Fruit fly (Drosophila melanogaster) whole organism, embryonic: ENCODE measurements around the gene CG13928.

ENCODE experiments used
- Bdp1 ChIP-seq: fragments of 200-800 bp; sonication (Bioruptor generic); optimal IDR thresholded peaks from 3 replicates; lab custom pipeline; 2016; ENCODE audit warnings: missing biosample characterization, missing genetic modification characterization
- CG1024 ChIP-seq: fragments of 200-800 bp; sonication (Bioruptor generic); IDR thresholded peaks from 2 replicates; pipeline ENCODE4 v1.3.6; 2022; ENCODE audit warnings: missing biosample characterization, missing genetic modification characterization
- CG10462 ChIP-seq: fragments of 200-800 bp; sonication (Bioruptor generic); optimal IDR thresholded peaks from 2 replicates; lab custom pipeline; 2016; ENCODE audit warnings: missing biosample characterization, missing genetic modification characterization
- CG10565 ChIP-seq: fragments of 200-800 bp; sonication (Bioruptor generic); optimal IDR thresholded peaks from 3 replicates; lab custom pipeline; 2016; ENCODE audit warnings: missing biosample characterization, mild to moderate bottlenecking, missing genetic modification characterization
- CG10979 ChIP-seq: fragments of 200-800 bp; sonication (Bioruptor generic); optimal IDR thresholded peaks from 2 replicates; lab custom pipeline; 2018; ENCODE audit warnings: missing biosample characterization, mild to moderate bottlenecking, missing genetic modification characterization, moderate library complexity
- CG11504 ChIP-seq: fragments of 200-800 bp; sonication (Bioruptor generic); optimal IDR thresholded peaks from 3 replicates; lab custom pipeline; 2019; ENCODE audit warnings: missing biosample characterization, mild to moderate bottlenecking, missing genetic modification characterization, moderate library complexity
- CG13894 ChIP-seq: fragments of 200-800 bp; sonication (Bioruptor generic); optimal IDR thresholded peaks from 3 replicates; lab custom pipeline; 2018; ENCODE audit warnings: missing biosample characterization, mild to moderate bottlenecking, missing genetic modification characterization, moderate library complexity
- CG14441 ChIP-seq: fragments of 200-800 bp; sonication (Bioruptor generic); IDR thresholded peaks from 2 replicates; pipeline ENCODE4 v1.3.6; 2022; ENCODE audit warnings: missing biosample characterization, missing genetic modification characterization
- CG14710 ChIP-seq: fragments of 200-800 bp; sonication (Bioruptor generic); optimal IDR thresholded peaks from 3 replicates; lab custom pipeline; 2019; ENCODE audit warnings: missing biosample characterization, mild to moderate bottlenecking, missing genetic modification characterization, moderate library complexity
- CG15479 ChIP-seq: fragments of 200-800 bp; sonication (Bioruptor generic); optimal IDR thresholded peaks from 3 replicates; lab custom pipeline; 2019; ENCODE audit warnings: missing biosample characterization, mild to moderate bottlenecking, missing genetic modification characterization, moderate library complexity
- CG16779 ChIP-seq: fragments of 200-800 bp; sonication (Bioruptor generic); IDR thresholded peaks from 2 replicates; pipeline ENCODE4 v1.3.6; 2022; ENCODE audit warnings: missing biosample characterization, missing genetic modification characterization
- CG17328 ChIP-seq: fragments of 200-800 bp; sonication (Bioruptor generic); IDR thresholded peaks from 2 replicates; pipeline ENCODE4 v1.3.6; 2022; ENCODE audit warnings: missing biosample characterization, missing genetic modification characterization
- CG18764 ChIP-seq: fragments of 200-800 bp; sonication (Bioruptor generic); optimal IDR thresholded peaks from 3 replicates; lab custom pipeline; 2016; ENCODE audit warnings: missing biosample characterization, missing genetic modification characterization
- CG2678 ChIP-seq: fragments of 200-800 bp; sonication (Bioruptor generic); optimal IDR thresholded peaks from 3 replicates; lab custom pipeline; 2019; ENCODE audit warnings: missing biosample characterization, mild to moderate bottlenecking, missing genetic modification characterization, moderate library complexity
- CG2712 ChIP-seq: fragments of 200-800 bp; optimal IDR thresholded peaks from 3 replicates; lab custom pipeline; 2019; ENCODE audit warnings: missing biosample characterization, mild to moderate bottlenecking, missing genetic modification characterization, moderate library complexity
- CG31388 ChIP-seq: fragments of 200-800 bp; sonication (Bioruptor generic); optimal IDR thresholded peaks from 2 replicates; lab custom pipeline; 2016; ENCODE audit warnings: missing biosample characterization, missing genetic modification characterization
- CG32767 ChIP-seq: fragments of 200-800 bp; sonication (Bioruptor generic); IDR thresholded peaks from 2 replicates; pipeline ENCODE4 v1.3.6; 2022; ENCODE audit warnings: missing biosample characterization, missing genetic modification characterization
- CG3281 ChIP-seq: fragments of 200-800 bp; sonication (Bioruptor generic); optimal IDR thresholded peaks from 3 replicates; lab custom pipeline; 2017; ENCODE audit warnings: missing biosample characterization, mild to moderate bottlenecking, missing genetic modification characterization
- CG34224 ChIP-seq: fragments of 200-800 bp; sonication (Bioruptor generic); IDR thresholded peaks from 3 replicates; pipeline ENCODE4 v1.3.6; 2022; ENCODE audit warnings: missing biosample characterization, missing genetic modification characterization; ENCODE audit not compliant: partially characterized antibody
- CG4404 ChIP-seq: fragments of 200-800 bp; sonication (Bioruptor generic); IDR thresholded peaks from 2 replicates; pipeline ENCODE4 v1.3.6; 2022; ENCODE audit warnings: missing biosample characterization, missing genetic modification characterization
- CG4820 ChIP-seq: fragments of 200-800 bp; sonication (Bioruptor generic); optimal IDR thresholded peaks from 3 replicates; lab custom pipeline; 2016; ENCODE audit warnings: missing biosample characterization, missing genetic modification characterization
- CG6791 ChIP-seq: fragments of 200-800 bp; sonication (Bioruptor generic); IDR thresholded peaks from 3 replicates; pipeline ENCODE4 v1.3.6; 2022; ENCODE audit warnings: missing biosample characterization, missing genetic modification characterization; ENCODE audit not compliant: partially characterized antibody
- CG8359 ChIP-seq: fragments of 200-800 bp; sonication (Bioruptor generic); optimal IDR thresholded peaks from 2 replicates; lab custom pipeline; 2017; ENCODE audit warnings: missing biosample characterization, mild to moderate bottlenecking, missing genetic modification characterization, borderline replicate concordance
- CG9215 ChIP-seq: fragments of 200-800 bp; sonication (Bioruptor generic); IDR thresholded peaks from 2 replicates; pipeline ENCODE4 v1.3.6; 2022; ENCODE audit warnings: missing biosample characterization, missing genetic modification characterization
- CG9817 ChIP-seq: fragments of 200-800 bp; sonication (Bioruptor generic); optimal IDR thresholded peaks from 2 replicates; lab custom pipeline; 2018; ENCODE audit warnings: missing biosample characterization, mild to moderate bottlenecking, missing genetic modification characterization, moderate library complexity
- CTCF ChIP-seq: fragments of 200-800 bp; sonication (Bioruptor generic); optimal IDR thresholded peaks from 2 replicates; lab custom pipeline; 2017; ENCODE audit warnings: missing biosample characterization, mild to moderate bottlenecking, missing genetic modification characterization, moderate library complexity
- Dbx ChIP-seq: fragments of 200-800 bp; sonication (Bioruptor generic); IDR thresholded peaks from 3 replicates; pipeline ENCODE4 v1.3.6; 2022; ENCODE audit warnings: missing biosample characterization, missing genetic modification characterization
- Dfd ChIP-seq, 2 experiments: fragments of >200 bp; optimal IDR thresholded peaks; 2 replicates each; lab custom pipeline; 2017; ENCODE audit warnings: missing biosample characterization in 2 of 2, missing genetic modification characterization in 2 of 2
- Fer1 ChIP-seq: fragments of 200-800 bp; sonication (Bioruptor generic); optimal IDR thresholded peaks from 2 replicates; lab custom pipeline; 2017; ENCODE audit warnings: missing biosample characterization, mild to moderate bottlenecking, missing genetic modification characterization
- Hr78 ChIP-seq, 2 experiments: fragments of 200-800 bp in 1 of 2; fragments of >200 bp in 1 of 2; sonication (Bioruptor generic) in 1 of 2; optimal IDR thresholded peaks; 2 replicates each; lab custom pipeline; 2017 to 2019; ENCODE audit warnings: missing biosample characterization in 2 of 2, missing genetic modification characterization in 2 of 2, mild to moderate bottlenecking in 1 of 2, moderate library complexity in 1 of 2
- Myb ChIP-seq: fragments of 200-800 bp; sonication (Bioruptor generic); optimal IDR thresholded peaks from 2 replicates; lab custom pipeline; 2016; ENCODE audit warnings: missing biosample characterization, missing genetic modification characterization
- Rfx ChIP-seq: fragments of 200-800 bp; sonication (Bioruptor generic); IDR thresholded peaks from 2 replicates; pipeline ENCODE4 v1.3.6; 2022; ENCODE audit warnings: missing biosample characterization, missing genetic modification characterization
- Rx ChIP-seq: fragments of 200-800 bp; sonication (Bioruptor generic); IDR thresholded peaks from 2 replicates; pipeline ENCODE4 v1.3.6; 2022; ENCODE audit warnings: missing biosample characterization, missing genetic modification characterization
- Taf1 ChIP-seq: fragments of 200-800 bp; sonication (Bioruptor generic); IDR thresholded peaks from 2 replicates; pipeline ENCODE4 v1.3.6; 2022; ENCODE audit warnings: missing biosample characterization, missing genetic modification characterization
- Xrp1 ChIP-seq: fragments of 200-800 bp; sonication (Bioruptor generic); IDR thresholded peaks from 2 replicates; pipeline ENCODE4 v1.3.6; 2022; ENCODE audit warnings: missing biosample characterization, missing genetic modification characterization
- al ChIP-seq: fragments of 200-800 bp; sonication (Bioruptor generic); IDR thresholded peaks from 2 replicates; pipeline ENCODE4 v1.3.6; 2022; ENCODE audit warnings: missing biosample characterization, missing genetic modification characterization
- ara ChIP-seq: fragments of 200-800 bp; sonication (Bioruptor generic); IDR thresholded peaks from 2 replicates; pipeline ENCODE4 v1.3.6; 2022; ENCODE audit warnings: missing biosample characterization, missing genetic modification characterization
- cas ChIP-seq: fragments of 200-800 bp; sonication (Bioruptor generic); IDR thresholded peaks from 2 replicates; pipeline ENCODE4 v1.3.6; 2022; ENCODE audit warnings: missing biosample characterization, missing genetic modification characterization
- crol ChIP-seq: fragments of 200-800 bp; sonication (Bioruptor generic); IDR thresholded peaks from 2 replicates; pipeline ENCODE4 v1.3.6; 2022; ENCODE audit warnings: missing biosample characterization, missing genetic modification characterization
- crp ChIP-seq, 2 experiments: fragments of 200-800 bp; sonication (Bioruptor generic); optimal IDR thresholded peaks; 2 replicates in 1 of 2; 3 replicates in 1 of 2; lab custom pipeline; 2017; ENCODE audit warnings: missing biosample characterization in 2 of 2, missing genetic modification characterization in 2 of 2, mild to moderate bottlenecking in 1 of 2, moderate library complexity in 1 of 2
- dysf ChIP-seq: fragments of 200-800 bp; sonication (Bioruptor generic); IDR thresholded peaks from 3 replicates; pipeline ENCODE4 v1.3.6; 2022; ENCODE audit warnings: missing biosample characterization, missing genetic modification characterization
- grau ChIP-seq: fragments of 200-800 bp; optimal IDR thresholded peaks from 3 replicates; lab custom pipeline; 2019; ENCODE audit warnings: missing biosample characterization, mild to moderate bottlenecking, missing genetic modification characterization, moderate library complexity
- gsb ChIP-seq: fragments of 200-800 bp; sonication (Bioruptor generic); IDR thresholded peaks from 2 replicates; pipeline ENCODE4 v1.3.6; 2022; ENCODE audit warnings: missing biosample characterization, missing genetic modification characterization
- knrl ChIP-seq: fragments of 200-800 bp; sonication (Bioruptor generic); IDR thresholded peaks from 3 replicates; pipeline ENCODE4 v1.3.6; 2022; ENCODE audit warnings: missing biosample characterization, missing genetic modification characterization; ENCODE audit not compliant: partially characterized antibody
- otp ChIP-seq: fragments of 200-800 bp; sonication (Bioruptor generic); IDR thresholded peaks from 3 replicates; pipeline ENCODE4, ENCODE4 v1.3.6; 2022; ENCODE audit warnings: missing biosample characterization, missing genetic modification characterization
- phol ChIP-seq: fragments of 200-800 bp; sonication (Bioruptor generic); optimal IDR thresholded peaks from 3 replicates; lab custom pipeline; 2018; ENCODE audit warnings: missing biosample characterization, mild to moderate bottlenecking, missing genetic modification characterization, moderate library complexity
- trem ChIP-seq: fragments of 200-800 bp; optimal IDR thresholded peaks from 3 replicates; lab custom pipeline; 2019; ENCODE audit warnings: missing biosample characterization, mild to moderate bottlenecking, missing genetic modification characterization, moderate library complexity
- twi ChIP-seq: fragments of 200-800 bp; optimal IDR thresholded peaks from 2 replicates; lab custom pipeline; 2019; ENCODE audit warnings: missing biosample characterization, mild to moderate bottlenecking, missing genetic modification characterization, moderate library complexity
- tx ChIP-seq: fragments of 200-800 bp; sonication (Bioruptor generic); optimal IDR thresholded peaks from 2 replicates; lab custom pipeline; 2016; ENCODE audit warnings: missing biosample characterization, missing genetic modification characterization
- unpg ChIP-seq: fragments of 200-800 bp; sonication (Bioruptor generic); optimal IDR thresholded peaks from 3 replicates; lab custom pipeline; 2018; ENCODE audit warnings: missing biosample characterization, mild to moderate bottlenecking, missing genetic modification characterization, moderate library complexity
- z ChIP-seq: fragments of 200-800 bp; sonication (Bioruptor generic); IDR thresholded peaks from 3 replicates; pipeline ENCODE4 v1.3.6; 2022; ENCODE audit warnings: missing biosample characterization, missing genetic modification characterization

Gene CG13928

dm6 chr3L:1628176-1628866, at the start of gene CG13928 (continued):
- TF ChIP-seq twi (tag; lab: Kevin White, UChicago) (no peak), phol (tag; lab: Kevin White, UChicago) (no peak), CG13894 (tag; lab: Kevin White, UChicago) (peak; percentile 98), grau (tag; lab: Kevin White, UChicago) (no peak), crol (GFP tag; lab: Robert Waterston, UW) (peak; percentile 84), CG4820 (GFP tag; lab: Kevin White, UChicago) (no peak), otp (GFP tag; lab: Robert Waterston, UW) (no peak), CG34224 (GFP tag; lab: Robert Waterston, UW) (no peak), dysf (GFP tag; lab: Robert Waterston, UW) (no peak), Taf1 (GFP tag; lab: Robert Waterston, UW) (no peak), knrl (0 out of 3 replicates have a peak, but pooled peaks have one; percentile 11), CG3281 (GFP tag; lab: Kevin White, UChicago) (no peak), Xrp1 (GFP tag; lab: Robert Waterston, UW) (no peak), CG6791 (GFP tag; lab: Robert Waterston, UW) (no peak), CG11504 (tag; lab: Kevin White, UChicago) (no peak), CG31388 (GFP tag; lab: Kevin White, UChicago) (no peak), Bdp1 (GFP tag; lab: Kevin White, UChicago) (no peak), CG10979 (tag; lab: Kevin White, UChicago) (no peak), CG9215 (GFP tag; lab: Robert Waterston, UW) (no peak), CG8359 (GFP tag; lab: Kevin White, UChicago) (no peak), tx (GFP tag; lab: Kevin White, UChicago) (no peak), trem (no peak), CG17328 (no peak), CG4404 (GFP tag; lab: Robert Waterston, UW) (no peak), CG2678 (tag; lab: Kevin White, UChicago) (no peak), CG18764 (peak; percentile 97), Rx (GFP tag; lab: Robert Waterston, UW) (no peak), Fer1 (peak; percentile 40), CG10462 (GFP tag; lab: Kevin White, UChicago) (no peak), Dbx (GFP tag; lab: Robert Waterston, UW) (peak; percentile 42; the same call in 1 of the 3 replicates), CG16779 (GFP tag; lab: Robert Waterston, UW) (peak; percentile 87), ara (GFP tag; lab: Robert Waterston, UW) (no peak), CG1024 (GFP tag; lab: Robert Waterston, UW) (0 out of 2 replicates have a peak, but pooled peaks have one; percentile 20), Dfd (GFP tag; optimal IDR thresholded peaks at IDR 0.05; lab: Kevin White, UChicago) (no peak), CG9817 (tag; lab: Kevin White, UChicago) (no peak), CTCF (GFP tag; lab: Kevin White, UChicago) (no peak), unpg (no peak), CG10565 (no peak), crp (GFP tag; optimal IDR thresholded peaks at IDR 0.05; lab: Kevin White, UChicago) (peak in 1 of 2 experiments; percentile 37), z (peak; percentile 60; the same call in 1 of the 3 replicates), Rfx (no peak), CG32767 (GFP tag; lab: Robert Waterston, UW) (no peak), al (no peak), CG14710 (tag; lab: Kevin White, UChicago) (no peak), Myb (GFP tag; lab: Kevin White, UChicago) (no peak), CG2712 (tag; lab: Kevin White, UChicago) (no peak), Hr78 (GFP tag; optimal IDR thresholded peaks at IDR 0.05; lab: Kevin White, UChicago) (no peak), gsb (GFP tag; lab: Robert Waterston, UW) (no peak), cas (no peak), CG15479 (GFP tag; lab: Kevin White, UChicago) (no peak), CG14441 (GFP tag; lab: Robert Waterston, UW) (no peak)
